Worm (Caenorhabditis elegans): ENCODE measurements around the gene pals-29.

The pals-29 gene

DNA sequence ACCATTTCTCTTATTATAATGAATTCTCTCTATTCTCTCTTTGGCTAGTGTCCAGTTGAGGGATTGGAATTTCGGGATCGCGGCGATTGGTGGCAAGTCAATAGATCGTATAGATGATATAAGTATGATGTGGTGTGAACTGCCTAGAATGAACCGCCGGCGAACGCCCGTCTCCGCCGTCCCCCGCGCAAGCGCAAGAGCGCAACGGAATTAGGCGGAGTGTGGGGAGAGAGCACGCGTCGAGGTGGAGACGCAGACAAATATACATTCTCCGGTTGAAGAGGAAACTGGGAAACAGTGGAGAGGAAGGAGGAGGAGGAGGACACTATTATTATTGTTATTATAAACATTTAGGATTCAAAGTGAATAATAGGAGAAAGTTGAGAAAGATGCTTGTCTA is 45.9 kb downstream of the pals-29 start:
- TF ChIP-seq jun-1 (tag; optimal IDR thresholded peaks at IDR 0.05) = no peak
- no peak for TF ChIP-seq fkh-2 (tag; optimal IDR thresholded peaks at IDR 0.05)
- TF ChIP-seq snpc-4 (tag; optimal IDR thresholded peaks at IDR 0.05) = no peak
- TF ChIP-seq hmg-11 (tag; optimal IDR thresholded peaks at IDR 0.05) = peak; percentile 51
- no peak for TF ChIP-seq fos-1 (tag; optimal IDR thresholded peaks at IDR 0.05)

DNA sequence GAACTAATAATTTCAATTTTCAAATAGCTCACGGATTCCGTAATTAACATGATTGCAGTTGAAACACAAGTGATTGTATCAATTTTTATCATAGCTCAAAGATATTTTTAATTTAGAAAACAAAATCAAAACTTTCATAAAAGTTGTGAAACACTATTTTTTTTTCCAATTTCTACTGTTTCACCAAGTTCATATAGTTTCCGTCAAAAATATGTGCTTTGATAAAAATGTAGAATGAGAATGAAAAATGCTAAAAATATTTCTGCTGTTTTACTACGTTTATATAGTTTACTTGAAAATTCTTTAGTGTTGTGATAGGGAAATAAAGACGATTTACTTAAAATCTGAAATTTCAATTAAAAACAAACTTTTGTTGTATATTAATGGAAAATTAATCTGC is 46.9 kb downstream of the pals-29 start:
- no peak for TF ChIP-seq snpc-4 (tag; optimal IDR thresholded peaks at IDR 0.05)
- no peak for TF ChIP-seq fkh-2 (tag; optimal IDR thresholded peaks at IDR 0.05)
- TF ChIP-seq unc-62 (GFP tag; optimal IDR thresholded peaks at IDR 0.05) = no peak
- no peak for TF ChIP-seq elt-1 (tag; optimal IDR thresholded peaks at IDR 0.05)
- TF ChIP-seq pqm-1 (tag; optimal IDR thresholded peaks at IDR 0.05) = no peak
- no peak for TF ChIP-seq nhr-43 (tag; optimal IDR thresholded peaks at IDR 0.05; ENCODE audit: poor library complexity, severe bottlenecking)
- no peak for TF ChIP-seq nhr-77 (tag; optimal IDR thresholded peaks at IDR 0.05)
- TF ChIP-seq lsy-12 (tag; optimal IDR thresholded peaks at IDR 0.05) = no peak
- no peak for TF ChIP-seq lin-39 (tag; optimal IDR thresholded peaks at IDR 0.05)
- TF ChIP-seq mdl-1 (tag; optimal IDR thresholded peaks at IDR 0.05) = no peak
- TF ChIP-seq elt-3 (tag; optimal IDR thresholded peaks at IDR 0.05) = no peak
- TF ChIP-seq lin-15B (tag; optimal IDR thresholded peaks at IDR 0.05) = no peak
- TF ChIP-seq ceh-28 (tag; optimal IDR thresholded peaks at IDR 0.05) = no peak
- TF ChIP-seq ztf-4 (tag; optimal IDR thresholded peaks at IDR 0.05) = no peak
- no peak for TF ChIP-seq unc-39 (tag; optimal IDR thresholded peaks at IDR 0.05)

DNA sequence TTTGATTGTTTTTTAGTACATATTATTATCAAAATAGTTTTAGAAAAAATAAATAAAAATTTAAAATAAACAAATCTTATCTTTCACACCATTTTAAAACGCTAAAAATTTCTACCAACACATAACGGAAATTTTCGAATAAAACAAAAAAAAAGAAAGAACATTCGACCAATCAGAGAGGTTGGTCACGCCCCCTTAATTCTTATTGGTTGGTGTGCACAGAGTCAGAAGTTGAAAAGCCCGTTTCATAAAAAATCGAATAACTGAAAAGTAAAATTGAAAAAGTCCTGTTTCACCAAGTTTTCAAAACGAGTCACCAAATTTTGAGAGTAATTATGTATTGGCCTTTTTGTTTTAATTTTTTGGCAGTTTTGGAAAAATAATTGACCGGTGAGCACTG is 51.3 kb downstream of the pals-29 start:
- no peak for TF ChIP-seq ceh-82 (tag; optimal IDR thresholded peaks at IDR 0.05)
- TF ChIP-seq elt-3 (tag; optimal IDR thresholded peaks at IDR 0.05) = no peak
- TF ChIP-seq nfya-1 (tag; optimal IDR thresholded peaks at IDR 0.05; ENCODE audit: insufficient read depth) = peak; percentile 79

Data from whole organism, L3 larva.